Worm (Caenorhabditis elegans): ENCODE data around the gene Y57A10B.6.

- TF ChIP-seq med-1 (GFP tag; optimal IDR thresholded peaks at IDR 0.05; ENCODE audit: insufficient read depth) (no peak), cog-1 (tag; optimal IDR thresholded peaks at IDR 0.05) (no peak), flt-1 (GFP tag; IDR thresholded peaks at IDR 0.05) (no peak), ztf-23 (GFP tag; IDR thresholded peaks at IDR 0.05) (no peak)
Observed at ce11 chrII:12408717-12409116, 18.8 kb downstream of the Y57A10B.6 start, which contains the start of gene sre-31.
